Fruit fly (Drosophila melanogaster): ENCODE results near the gene CG5281.

CG5281 gene

dm6 chr3R:11392805-11393204 lies 42.8 kb upstream of the CG5281 start (continued):
- TF ChIP-seq NK7.1 (GFP tag; optimal IDR thresholded peaks at IDR 0.05) (peak; percentile 65), CG8924 (tag; optimal IDR thresholded peaks at IDR 0.05) (peak; percentile 39), Mes4 (GFP tag; optimal IDR thresholded peaks at IDR 0.05) (peak; percentile 82), CG6813 (GFP tag; optimal IDR thresholded peaks at IDR 0.05) (peak; percentile 82), run (tag; optimal IDR thresholded peaks at IDR 0.05) (no peak), ase (GFP tag; IDR thresholded peaks at IDR 0.05) (peak; percentile 61; the same call in 2 of the 3 replicates), CG17328 (GFP tag; IDR thresholded peaks at IDR 0.05) (peak; percentile 82), CG3847 (GFP tag; IDR thresholded peaks at IDR 0.05) (no peak), sima (GFP tag; optimal IDR thresholded peaks at IDR 0.05) (no peak), grau (tag; optimal IDR thresholded peaks at IDR 0.05) (no peak), cwo (GFP tag; optimal IDR thresholded peaks at IDR 0.05) (no peak), Nf-YB (GFP tag; optimal IDR thresholded peaks at IDR 0.05) (peak; percentile 40), Doc2 (GFP tag; IDR thresholded peaks at IDR 0.05) (no peak), CG1024 (GFP tag; IDR thresholded peaks at IDR 0.05) (peak; percentile 55; the same call in 1 of the 2 replicates), kay (GFP tag; optimal IDR thresholded peaks at IDR 0.05) (no peak), CG4404 (GFP tag; IDR thresholded peaks at IDR 0.05) (peak; percentile 63), CG13775 (GFP tag; optimal IDR thresholded peaks at IDR 0.05) (peak; percentile 83), ci (GFP tag; IDR thresholded peaks at IDR 0.05) (peak; percentile 92), CG13624 (GFP tag; optimal IDR thresholded peaks at IDR 0.05) (peak; percentile 46), CG15696 (tag; optimal IDR thresholded peaks at IDR 0.05) (peak; percentile 68), Lim3 (GFP tag; IDR thresholded peaks at IDR 0.05) (no peak), CG1233 (GFP tag; optimal IDR thresholded peaks at IDR 0.05) (peak; percentile 88), Jarid2 (GFP tag; optimal IDR thresholded peaks at IDR 0.05) (peak; percentile 42), insv (GFP tag; optimal IDR thresholded peaks at IDR 0.05) (peak in 1 of 2 experiments; percentile 57), CG6254 (GFP tag; optimal IDR thresholded peaks at IDR 0.05) (peak; percentile 74), CG17568 (GFP tag; optimal IDR thresholded peaks at IDR 0.05) (peak; percentile 53), CG4360 (GFP tag; IDR thresholded peaks at IDR 0.05) (peak; percentile 34; the same call in 1 of the 2 replicates), Ptx1 (GFP tag; IDR thresholded peaks at IDR 0.05) (peak; percentile 59; the same call in 1 of the 2 replicates), CG8281 (tag; optimal IDR thresholded peaks at IDR 0.05) (peak; percentile 39), sna (GFP tag; IDR thresholded peaks at IDR 0.05; ENCODE audit: partially characterized antibody) (no peak), CG10959 (GFP tag; IDR thresholded peaks at IDR 0.05) (peak; percentile 82), CG17912 (GFP tag; optimal IDR thresholded peaks at IDR 0.05) (peak; percentile 81), CG9817 (tag; optimal IDR thresholded peaks at IDR 0.05) (peak; percentile 65), nom (GFP tag; optimal IDR thresholded peaks at IDR 0.05) (no peak), Hmx (GFP tag; optimal IDR thresholded peaks at IDR 0.05) (no peak), btn (GFP tag; optimal IDR thresholded peaks at IDR 0.05) (peak; percentile 64), GATAe (GFP tag; conservative IDR thresholded peaks at IDR 0.05) (no peak), sens (GFP tag) (peak; percentile 89), aop (GFP tag; IDR thresholded peaks at IDR 0.05) (peak; percentile 28; the same call in 1 of the 2 replicates), CG11085 (GFP tag; IDR thresholded peaks at IDR 0.05) (0 out of 2 replicates have a peak, but pooled peaks have one; percentile 47), MTF-1 (GFP tag; optimal IDR thresholded peaks at IDR 0.05; ENCODE audit: borderline replicate concordance) (peak; percentile 88), pita (GFP tag; optimal IDR thresholded peaks at IDR 0.05) (no peak), CG3726 (GFP tag; IDR thresholded peaks at IDR 0.05) (0 out of 3 replicates have a peak, but pooled peaks have one; percentile 38), gro (GFP tag; optimal IDR thresholded peaks at IDR 0.05) (no peak), Mrtf (GFP tag; IDR thresholded peaks at IDR 0.05) (peak; percentile 62; the same call in 2 of the 3 replicates), trem (tag; optimal IDR thresholded peaks at IDR 0.05) (peak; percentile 53), Sox100B (GFP tag; optimal IDR thresholded peaks at IDR 0.05) (peak; percentile 62), CG14667 (GFP tag; IDR thresholded peaks at IDR 0.05) (peak; percentile 44), Myb (GFP tag; optimal IDR thresholded peaks at IDR 0.05) (peak; percentile 8), bigmax (GFP tag; optimal IDR thresholded peaks at IDR 0.05) (no peak), seq (GFP tag; IDR thresholded peaks at IDR 0.05) (no peak)

Data from whole organism, embryonic.